Worm (Caenorhabditis elegans) whole organism, young adult: Measurements from ENCODE around the gene F14D7.18.

Source experiments
- attf-3 ChIP-seq: fragments of 200-800 bp; sonication (Bioruptor generic); conservative IDR thresholded peaks from 2 replicates; pipeline ENCODE4 v1.3.6; 2022; ENCODE audit warnings: missing genetic modification reagents, missing genetic modification characterization, missing compliant biosample characterization
- him-1 ChIP-seq: sonication (generic microtip); optimal IDR thresholded peaks from 2 replicates; lab custom pipeline; 2016; ENCODE audit warnings: missing genotype, missing genetic modification reagents, missing genetic modification characterization, missing compliant biosample characterization
- lag-1 ChIP-seq: fragments of 200-800 bp; sonication (Bioruptor generic); IDR thresholded peaks from 2 replicates; pipeline ENCODE4 v1.3.6; 2022; ENCODE audit warnings: missing genetic modification reagents, missing genetic modification characterization, missing compliant biosample characterization
- lir-1 ChIP-seq: fragments of 200-800 bp; sonication (Bioruptor generic); conservative IDR thresholded peaks from 2 replicates; pipeline ENCODE4 v1.3.6; 2022; ENCODE audit warnings: missing genetic modification reagents, missing genetic modification characterization, missing compliant biosample characterization
- mxl-1 ChIP-seq: sonication (generic microtip); optimal IDR thresholded peaks from 2 replicates; lab custom pipeline; 2016; ENCODE audit warnings: missing genetic modification characterization, missing compliant biosample characterization
- snpc-3.4 ChIP-seq: sonication (generic microtip); optimal IDR thresholded peaks from 2 replicates; lab custom pipeline; 2017; ENCODE audit warnings: missing genetic modification characterization, mild to moderate bottlenecking, missing compliant biosample characterization, antibody characterized with exemption, moderate library complexity, missing genotype, missing genetic modification reagents

- TF ChIP-seq attf-3 (GFP tag; lab: Robert Waterston, UW) (no peak), him-1 (tag; lab: Kevin White, UChicago) (no peak), lir-1 (GFP tag; lab: Robert Waterston, UW) (no peak), lag-1 (GFP tag; lab: Robert Waterston, UW) (no peak), mxl-1 (no peak), snpc-3.4 (tag; lab: Kevin White, UChicago) (no peak)
These were observed 10.8 kb downstream of the F14D7.18 start, which contains the start of gene srt-33 for ce11 chrV:14279777-14280176.
